Worm (Caenorhabditis elegans) whole organism, L4/young adult: Measurements from ENCODE around the gene pqn-84.

ENCODE experiments used
- W03F9.2 ChIP-seq: fragments of 150-350 bp; optimal IDR thresholded peaks from 2 replicates; lab custom pipeline; 2014; ENCODE audit warnings: missing biosample characterization, missing genetic modification characterization
- dao-5 ChIP-seq: sonication (generic microtip); optimal IDR thresholded peaks from 2 replicates; lab custom pipeline; 2016; ENCODE audit warnings: missing genotype, missing genetic modification characterization, moderate library complexity, missing compliant biosample characterization
- him-1 ChIP-seq: sonication (generic microtip); optimal IDR thresholded peaks from 2 replicates; lab custom pipeline; 2016; ENCODE audit warnings: missing genotype, missing genetic modification reagents, missing genetic modification characterization, missing compliant biosample characterization

DNA sequence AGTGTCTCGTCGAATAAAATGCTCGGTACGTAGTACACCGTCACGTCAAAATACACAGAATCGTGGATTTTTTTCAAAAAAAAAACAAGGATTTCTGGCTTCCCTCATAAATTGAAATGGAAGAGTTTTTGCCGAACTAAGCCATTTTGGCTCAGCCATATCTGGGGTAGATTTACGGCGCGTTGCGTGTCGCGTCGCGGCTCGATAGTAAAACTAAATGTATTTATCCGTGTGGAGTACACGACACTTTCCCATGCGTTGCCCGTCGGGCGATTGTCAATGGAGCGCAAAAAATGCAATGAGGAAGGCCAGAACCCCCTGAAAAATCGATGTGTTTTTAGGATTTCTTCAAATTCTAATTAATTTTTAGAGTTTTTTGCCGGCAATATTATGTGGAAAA is 50.2 kb downstream of the pqn-84 start:
- TF ChIP-seq him-1 (tag; lab: Kevin White, UChicago) (no peak), W03F9.2 (tag; lab: Kevin White, UChicago) (no peak), dao-5 (tag; lab: Kevin White, UChicago) (no peak)
